Worm (Caenorhabditis elegans) whole organism, L2 larva: ENCODE data around the gene str-35.

ENCODE experiments used
- ZK546.5 ChIP-seq: sonication (generic microtip); optimal IDR thresholded peaks from 2 replicates; lab custom pipeline; 2017; ENCODE audit warnings: missing biosample characterization, missing genetic modification characterization
- alr-1 ChIP-seq: fragments of 150-350 bp; optimal IDR thresholded peaks from 2 replicates; lab custom pipeline; 2014; ENCODE audit warnings: missing biosample characterization, missing genetic modification characterization
- ama-1 ChIP-seq: fragments of 150-350 bp; optimal IDR thresholded peaks from 2 replicates; lab custom pipeline; 2018; ENCODE audit warnings: inconsistent platforms
- ceh-16 ChIP-seq: fragments of 150-350 bp; optimal IDR thresholded peaks from 2 replicates; lab custom pipeline; 2014; ENCODE audit warnings: missing biosample characterization, missing genetic modification characterization
- ceh-82 ChIP-seq: fragments of 150-350 bp; optimal IDR thresholded peaks from 2 replicates; lab custom pipeline; 2014; ENCODE audit warnings: missing biosample characterization, missing genetic modification characterization
- elt-1 ChIP-seq: fragments of 150-350 bp; optimal IDR thresholded peaks from 2 replicates; lab custom pipeline; 2014; ENCODE audit warnings: missing biosample characterization, missing genetic modification characterization
- fos-1 ChIP-seq: fragments of 150-350 bp; optimal IDR thresholded peaks from 2 replicates; lab custom pipeline; 2014; ENCODE audit warnings: missing biosample characterization, missing genetic modification characterization
- lin-13 ChIP-seq: fragments of 150-350 bp; optimal IDR thresholded peaks from 2 replicates; lab custom pipeline; 2014; ENCODE audit warnings: missing biosample characterization, missing genetic modification reagents, missing genetic modification characterization
- nhr-23 ChIP-seq: fragments of 150-350 bp; optimal IDR thresholded peaks from 2 replicates; lab custom pipeline; 2014; ENCODE audit warnings: missing biosample characterization, missing genetic modification reagents, missing genetic modification characterization
- skn-1 ChIP-seq: sonication (generic microtip); optimal IDR thresholded peaks from 2 replicates; lab custom pipeline; 2017; ENCODE audit warnings: missing biosample characterization, missing genetic modification characterization
- unc-39 ChIP-seq: fragments of 150-350 bp; optimal IDR thresholded peaks from 2 replicates; lab custom pipeline; 2014; ENCODE audit warnings: missing biosample characterization, missing genetic modification characterization
- unc-62 ChIP-seq: fragments of 150-350 bp; optimal IDR thresholded peaks from 2 replicates; lab custom pipeline; 2014; ENCODE audit warnings: missing biosample characterization, missing genetic modification reagents, missing genetic modification characterization
- ztf-11 ChIP-seq: sonication (generic microtip); optimal IDR thresholded peaks from 2 replicates; lab custom pipeline; 2017; ENCODE audit warnings: missing biosample characterization, missing genetic modification characterization
- ztf-4 ChIP-seq: fragments of 150-350 bp; optimal IDR thresholded peaks from 2 replicates; lab custom pipeline; 2014; ENCODE audit warnings: missing biosample characterization, missing genetic modification characterization

DNA sequence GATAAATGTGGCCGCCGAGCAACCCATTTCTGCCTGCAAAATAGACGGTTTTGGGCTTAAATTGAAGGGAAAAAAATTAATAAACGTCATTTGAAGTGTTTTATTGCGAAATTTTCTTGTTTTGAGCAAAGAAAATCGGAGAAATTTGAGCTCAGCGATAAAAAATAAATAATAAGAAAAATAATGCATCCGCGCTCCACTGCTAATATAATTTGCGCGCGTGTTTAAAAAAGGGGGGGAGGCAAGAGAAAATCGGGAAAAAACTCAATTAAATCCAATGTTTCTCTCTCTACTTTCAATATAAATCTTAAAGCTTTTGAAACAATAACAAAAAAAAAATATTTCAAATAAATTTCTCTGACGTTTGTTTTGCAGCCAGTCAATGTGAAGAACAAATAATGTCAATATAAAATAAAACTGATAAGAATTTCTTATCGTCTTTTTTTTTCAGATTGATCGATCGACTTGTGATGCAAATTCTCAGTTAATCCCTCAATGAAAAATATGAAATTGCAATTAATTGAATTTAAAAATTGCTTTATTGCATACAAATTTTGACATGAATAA, 24.0 kb upstream of the str-35 start, which contains the start of gene rft-2:
- TF ChIP-seq ZK546.5: no peak
- no peak for TF ChIP-seq elt-1 (tag; lab: Kevin White, UChicago)
- TF ChIP-seq ceh-16 (tag; lab: Kevin White, UChicago): no peak
- no peak for TF ChIP-seq unc-39 (tag; lab: Kevin White, UChicago)
- TF ChIP-seq ztf-11: no peak
- TF ChIP-seq ztf-4: no peak
- TF ChIP-seq fos-1 (tag; lab: Kevin White, UChicago): peak; percentile 53
- no peak for TF ChIP-seq unc-62 (GFP tag; lab: Kevin White, UChicago)
- no peak for TF ChIP-seq ceh-82
- no peak for TF ChIP-seq nhr-23 (tag; lab: Kevin White, UChicago)
- no peak for TF ChIP-seq skn-1
- no peak for TF ChIP-seq alr-1 (tag; lab: Kevin White, UChicago)
- TF ChIP-seq lin-13 (GFP tag; lab: Kevin White, UChicago): peak; percentile 62
- TF ChIP-seq ama-1 (lab: Kevin White, UChicago): no peak
